Fruit fly (Drosophila melanogaster) Kc167 (cell line): ENCODE results near the gene odd.

Experiments used
- Myc ChIP-seq: fragments of >200 bp; optimal IDR thresholded peaks from 2 replicates; lab custom pipeline; 2017; ENCODE audit warnings: missing external identifiers
- Sin3A ChIP-seq: fragments of >200 bp; optimal IDR thresholded peaks from 2 replicates; lab custom pipeline; 2018; ENCODE audit warnings: missing external identifiers
- h ChIP-seq: fragments of >200 bp; optimal IDR thresholded peaks from 3 replicates; lab custom pipeline; 2018; ENCODE audit warnings: missing external identifiers
- insv ChIP-seq: fragments of >200 bp; optimal IDR thresholded peaks from 3 replicates; lab custom pipeline; 2018; ENCODE audit warnings: missing external identifiers
- psq ChIP-seq: fragments of >200 bp; optimal IDR thresholded peaks from 2 replicates; lab custom pipeline; 2017; ENCODE audit warnings: missing external identifiers
- ttk ChIP-seq: sonication (Bioruptor generic); optimal IDR thresholded peaks from 2 replicates; lab custom pipeline; 2017; ENCODE audit warnings: missing external identifiers

dm6 chr2L:3655698-3656105 lies 49.1 kb upstream of the odd start:
- no peak for TF ChIP-seq Myc
- TF ChIP-seq psq (lab: Kevin White, UChicago), result no peak
- TF ChIP-seq insv (lab: Kevin White, UChicago), result no peak
- TF ChIP-seq h (lab: Kevin White, UChicago), result no peak
- TF ChIP-seq ttk (lab: Kevin White, UChicago), result no peak
- TF ChIP-seq Sin3A (lab: Kevin White, UChicago), result no peak
